Fruit fly (Drosophila melanogaster) whole organism, wandering third instar larva: Measurements from ENCODE around the gene Jon99Ciii.

Experiments used
- br ChIP-seq: fragments of 200-800 bp; sonication (Bioruptor generic); optimal IDR thresholded peaks from 2 replicates; lab custom pipeline; 2016; ENCODE audit warnings: missing biosample characterization, missing genetic modification characterization
- brk ChIP-seq: fragments of 200-800 bp; sonication (Bioruptor generic); optimal IDR thresholded peaks from 2 replicates; lab custom pipeline; 2016; ENCODE audit warnings: missing biosample characterization, mild to moderate bottlenecking, missing genetic modification characterization
- dl ChIP-seq, 2 experiments: fragments of 175-275, 200-275 bp in 1 of 2; fragments of 200-275 bp in 1 of 2; sonication (Bioruptor generic); optimal IDR thresholded peaks; lab custom pipeline; 2018; ENCODE audit warnings: mild to moderate bottlenecking in 2 of 2, missing biosample characterization in 2 of 2, missing genetic modification characterization in 2 of 2, moderate library complexity in 2 of 2; ENCODE audit not compliant: partially characterized antibody in 2 of 2, insufficient read depth in 1 of 2
- dmrt93B ChIP-seq: fragments of 200-800 bp; sonication (Bioruptor generic); optimal IDR thresholded peaks from 2 replicates; lab custom pipeline; 2018; ENCODE audit warnings: missing biosample characterization, mild to moderate bottlenecking, missing genetic modification characterization
- foxo ChIP-seq, 2 experiments: fragments of 200-800 bp; sonication (Bioruptor generic); optimal IDR thresholded peaks; 2 replicates in 1 of 2; 3 replicates in 1 of 2; lab custom pipeline; 2016 to 2017; ENCODE audit warnings: missing biosample characterization in 2 of 2, missing genetic modification characterization in 2 of 2
- lola ChIP-seq: fragments of >200 bp; optimal IDR thresholded peaks from 2 replicates; lab custom pipeline; 2017; ENCODE audit warnings: missing biosample characterization, missing genetic modification characterization
- psq ChIP-seq: fragments of 200-800 bp; sonication (Bioruptor generic); optimal IDR thresholded peaks from 3 replicates; lab custom pipeline; 2017; ENCODE audit warnings: missing biosample characterization, mild to moderate bottlenecking, missing genetic modification characterization, moderate library complexity
- usp ChIP-seq: fragments of >200 bp; optimal IDR thresholded peaks from 2 replicates; lab custom pipeline; 2017; ENCODE audit warnings: missing biosample characterization, missing genetic modification characterization

dm6 chr3R:29905164-29905563, 16.9 kb upstream of the Jon99Ciii start, which contains the start of gene CG15515:
- TF ChIP-seq psq (GFP tag; lab: Kevin White, UChicago) (no peak), dmrt93B (GFP tag; lab: Kevin White, UChicago) (no peak), foxo (GFP tag; optimal IDR thresholded peaks at IDR 0.05; lab: Kevin White, UChicago) (no peak), brk (GFP tag; lab: Kevin White, UChicago) (no peak), dl (GFP tag; optimal IDR thresholded peaks at IDR 0.05; lab: Kevin White, UChicago; ENCODE audit: insufficient read depth in 1 of 2, partially characterized antibody in 2 of 2) (no peak), br (GFP tag; lab: Kevin White, UChicago) (no peak), usp (GFP tag; lab: Kevin White, UChicago) (no peak), lola (no peak)
